Worm (Caenorhabditis elegans): Measurements from ENCODE around the gene F09C6.13.

F09C6.13 gene

ce11 chrV:16918378-16918777 is 33.5 kb downstream of the F09C6.13 start, which contains the start of the genes fbxa-206 and Y102A5C.2:
Gene fbxa-206, minus strand, starts transcription at chrV:16918478.
Gene Y102A5C.2, plus strand, starts transcription at chrV:16918731.
- TF ChIP-seq lsl-1 (GFP tag; optimal IDR thresholded peaks at IDR 0.05) (peak; percentile 73), tbx-9 (tag; optimal IDR thresholded peaks at IDR 0.05; ENCODE audit: borderline replicate concordance) (no peak)

- TF ChIP-seq athp-1 (tag; optimal IDR thresholded peaks at IDR 0.05) (no peak), C06A6.2 (GFP tag; conservative IDR thresholded peaks at IDR 0.05) (no peak), dox-1 (GFP tag; IDR thresholded peaks at IDR 0.05) (no peak), snpc-3.4 (tag; optimal IDR thresholded peaks at IDR 0.05) (no peak), rpc-1 (optimal IDR thresholded peaks at IDR 0.05) (no peak), rpc-1 (tag; optimal IDR thresholded peaks at IDR 0.05) (no peak), madf-8 (GFP tag; conservative IDR thresholded peaks at IDR 0.05) (no peak), let-607 (tag; optimal IDR thresholded peaks at IDR 0.05) (no peak), ztf-6 (GFP tag; IDR thresholded peaks at IDR 0.05) (no peak), lsy-27 (tag; optimal IDR thresholded peaks at IDR 0.05; ENCODE audit: borderline replicate concordance, insufficient read depth) (no peak), gei-17 (GFP tag; optimal IDR thresholded peaks at IDR 0.05) (no peak), B0019.2 (GFP tag; conservative IDR thresholded peaks at IDR 0.05) (no peak), sea-2 (GFP tag; IDR thresholded peaks at IDR 0.05) (no peak), hlh-26 (GFP tag; conservative IDR thresholded peaks at IDR 0.05) (no peak), zim-3 (tag; optimal IDR thresholded peaks at IDR 0.05) (peak; percentile 9), T07F8.4 (tag; optimal IDR thresholded peaks at IDR 0.05) (no peak), sdz-38 (tag; optimal IDR thresholded peaks at IDR 0.05) (no peak), F57A8.1 (GFP tag; optimal IDR thresholded peaks at IDR 0.05) (no peak), let-526 (GFP tag; IDR thresholded peaks at IDR 0.05) (no peak), egrh-3 (GFP tag; IDR thresholded peaks at IDR 0.05) (no peak), zfh-2 (GFP tag; conservative IDR thresholded peaks at IDR 0.05) (no peak), lin-35 (GFP tag; optimal IDR thresholded peaks at IDR 0.05) (no peak), xnd-1 (tag; optimal IDR thresholded peaks at IDR 0.05) (peak; percentile 14), atf-7 (tag; optimal IDR thresholded peaks at IDR 0.05) (no peak), unc-130 (GFP tag; optimal IDR thresholded peaks at IDR 0.05) (no peak), F33H1.4 (GFP tag; IDR thresholded peaks at IDR 0.05) (no peak), sptf-2 (GFP tag; optimal IDR thresholded peaks at IDR 0.05) (no peak), lin-54 (GFP tag; optimal IDR thresholded peaks at IDR 0.05) (no peak), madf-10 (tag; optimal IDR thresholded peaks at IDR 0.05) (no peak), Y95B8A.8 (GFP tag; IDR thresholded peaks at IDR 0.05) (peak; percentile 64; the same call in 1 of the 2 replicates), hsf-1 (GFP tag; IDR thresholded peaks at IDR 0.05) (0 out of 2 replicates have a peak, but pooled peaks have one; percentile 42), nfya-1 (tag; optimal IDR thresholded peaks at IDR 0.05; ENCODE audit: borderline replicate concordance, insufficient read depth) (no peak), F22D6.2 (tag; optimal IDR thresholded peaks at IDR 0.05) (no peak), B0336.3 (GFP tag; IDR thresholded peaks at IDR 0.05) (0 out of 2 replicates have a peak, but pooled peaks have one; percentile 45), dpff-1 (tag; optimal IDR thresholded peaks at IDR 0.05) (no peak), nfyb-1 (GFP tag; IDR thresholded peaks at IDR 0.05) (no peak), pha-4 (tag; optimal IDR thresholded peaks at IDR 0.05) (no peak), Y53F4B.3 (GFP tag; IDR thresholded peaks at IDR 0.05) (no peak), chd-7 (tag; optimal IDR thresholded peaks at IDR 0.05) (no peak), hrde-1 (tag; optimal IDR thresholded peaks at IDR 0.05; ENCODE audit: borderline replicate concordance) (no peak), efl-1 (GFP tag; optimal IDR thresholded peaks at IDR 0.05) (peak; percentile 9), nfya-2 (GFP tag; IDR thresholded peaks at IDR 0.05) (no peak), ceh-58 (GFP tag; IDR thresholded peaks at IDR 0.05) (no peak), lir-1 (GFP tag; conservative IDR thresholded peaks at IDR 0.05) (no peak), pbrm-1 (GFP tag; IDR thresholded peaks at IDR 0.05) (0 out of 2 replicates have a peak, but pooled peaks have one; percentile 12)
These were observed 34.8 kb downstream of the F09C6.13 start for ce11 chrV:16919675-16920074.
